Worm (Caenorhabditis elegans): ENCODE measurements around the gene spe-39.

- TF ChIP-seq dpl-1 (GFP tag; optimal IDR thresholded peaks at IDR 0.05) (no peak), lin-13 (GFP tag; optimal IDR thresholded peaks at IDR 0.05) (no peak), unc-39 (tag; optimal IDR thresholded peaks at IDR 0.05) (no peak), skn-1 (tag; optimal IDR thresholded peaks at IDR 0.05) (no peak), spr-3 (GFP tag; optimal IDR thresholded peaks at IDR 0.05) (no peak), pha-4 (GFP tag; IDR thresholded peaks at IDR 0.05) (no peak), pha-4 (tag; optimal IDR thresholded peaks at IDR 0.05) (no peak)
These were observed 13.6 kb upstream of the spe-39 start, which contains the start of gene srh-30 for ce11 chrV:6771645-6772044.

Measured in whole organism, L4 larva.